Worm (Caenorhabditis elegans) whole organism, L1 larva: Measurements from ENCODE around the gene his-73.

Experiments used
- alr-1 ChIP-seq: fragments of 200-800 bp; sonication (Bioruptor generic); optimal IDR thresholded peaks from 2 replicates; lab custom pipeline; 2018; ENCODE audit warnings: borderline replicate concordance, mild to moderate bottlenecking, missing genetic modification characterization, missing compliant biosample characterization
- blmp-1 ChIP-seq: fragments of 150-350 bp; optimal IDR thresholded peaks from 2 replicates; lab custom pipeline; 2014; ENCODE audit warnings: missing biosample characterization, missing genetic modification characterization
- efl-1 ChIP-seq, 4 experiments: fragments of 150-350 bp; optimal IDR thresholded peaks in 3 of 4; peaks in 1 of 4; 1 replicate in 1 of 4; 2 replicates in 3 of 4; lab custom pipeline; 2014; ENCODE audit warnings: missing biosample characterization in 2 of 4, missing genetic modification characterization in 2 of 4, missing genetic modification reagents in 2 of 4
- egl-27 ChIP-seq, 2 experiments: fragments of 150-350 bp in 1 of 2; sonication (generic microtip); optimal IDR thresholded peaks; 3 replicates each; lab custom pipeline; 2017 to 2018; ENCODE audit warnings: missing biosample characterization in 2 of 2, missing genetic modification characterization in 2 of 2, missing genetic modification reagents in 2 of 2
- lin-13 ChIP-seq: fragments of 150-350 bp; optimal IDR thresholded peaks from 2 replicates; lab custom pipeline; 2014; ENCODE audit warnings: missing biosample characterization, missing genetic modification reagents, missing genetic modification characterization
- lin-39 ChIP-seq: fragments of 150-350 bp; optimal IDR thresholded peaks from 2 replicates; lab custom pipeline; 2014; ENCODE audit warnings: missing biosample characterization, missing genetic modification reagents, missing genetic modification characterization
- mdl-1 ChIP-seq, 2 experiments: fragments of 150-350 bp; optimal IDR thresholded peaks; 2 replicates each; lab custom pipeline; 2014 to 2017; ENCODE audit warnings: missing biosample characterization in 2 of 2, missing genetic modification characterization in 2 of 2, inconsistent platforms in 1 of 2
- nhr-12 ChIP-seq: sonication (generic microtip); optimal IDR thresholded peaks from 2 replicates; lab custom pipeline; 2017; ENCODE audit warnings: missing biosample characterization, missing genetic modification characterization
- skn-1 ChIP-seq: fragments of 150-350 bp; optimal IDR thresholded peaks from 2 replicates; lab custom pipeline; 2014; ENCODE audit warnings: missing biosample characterization, missing genetic modification characterization
- unc-130 ChIP-seq: fragments of 150-350 bp; optimal IDR thresholded peaks from 2 replicates; lab custom pipeline; 2017; ENCODE audit warnings: missing biosample characterization, missing genetic modification characterization, inconsistent platforms

ce11 chrII:13142372-13142771 is 41.1 kb upstream of the his-73 start:
- TF ChIP-seq lin-39 (no peak), unc-130 (tag; lab: Kevin White, UChicago) (no peak), efl-1 (optimal IDR thresholded peaks at IDR 0.05; lab: Kevin White, UChicago) (no peak), efl-1 (GFP tag; optimal IDR thresholded peaks at IDR 0.05 in 1 of 2; lab: Kevin White, UChicago) (no peak), alr-1 (tag; lab: Kevin White, UChicago) (no peak), mdl-1 (tag; optimal IDR thresholded peaks at IDR 0.05; lab: Kevin White, UChicago) (no peak), egl-27 (tag; optimal IDR thresholded peaks at IDR 0.05; lab: Kevin White, UChicago) (no peak), lin-13 (GFP tag; lab: Kevin White, UChicago) (no peak), blmp-1 (tag; lab: Kevin White, UChicago) (no peak), nhr-12 (tag; lab: Kevin White, UChicago) (no peak), skn-1 (tag; lab: Kevin White, UChicago) (no peak)
